Fruit fly (Drosophila melanogaster): ENCODE data around the gene CtsB.
A peak's percentile ranks its signal among the peaks of the same experiment; 100 is the strongest.

CtsB gene

dm6 chrX:13764397-13765119 lies 17.4 kb downstream of the CtsB start (continued):
- TF ChIP-seq Atf6 (GFP tag; IDR thresholded peaks at IDR 0.05), result peak; percentile 34; the same call in 1 of the 2 replicates
- TF ChIP-seq CG13296 (GFP tag; optimal IDR thresholded peaks at IDR 0.05), result peak; percentile 39
- peak; percentile 18 for TF ChIP-seq CG12219 (GFP tag; optimal IDR thresholded peaks at IDR 0.05)
- TF ChIP-seq CG9437 (GFP tag; optimal IDR thresholded peaks at IDR 0.05), result peak; percentile 39
- no peak for TF ChIP-seq CG18619 (GFP tag; optimal IDR thresholded peaks at IDR 0.05)
- TF ChIP-seq Dll (GFP tag; IDR thresholded peaks at IDR 0.05; ENCODE audit: partially characterized antibody), result no peak
- no peak; the same call in 2 of the 3 replicates for TF ChIP-seq CG17361 (GFP tag; IDR thresholded peaks at IDR 0.05)
- TF ChIP-seq gem (tag; optimal IDR thresholded peaks at IDR 0.05), result peak; percentile 75
- TF ChIP-seq C15 (GFP tag; IDR thresholded peaks at IDR 0.05), result no peak
- no peak for TF ChIP-seq lbe (GFP tag; optimal IDR thresholded peaks at IDR 0.05)
- TF ChIP-seq ham (GFP tag; IDR thresholded peaks at IDR 0.05), result no peak
- no peak for TF ChIP-seq CG5245 (GFP tag; optimal IDR thresholded peaks at IDR 0.05)
- no peak for TF ChIP-seq fd102C (GFP tag; optimal IDR thresholded peaks at IDR 0.05)
- TF ChIP-seq sim (GFP tag; IDR thresholded peaks at IDR 0.05), result no peak
- TF ChIP-seq crol (GFP tag; IDR thresholded peaks at IDR 0.05), result no peak
- TF ChIP-seq exex (tag; optimal IDR thresholded peaks at IDR 0.05), result no peak
- peak; percentile 48; the same call in 1 of the 2 replicates for TF ChIP-seq HLH3B (GFP tag; IDR thresholded peaks at IDR 0.05)
- no peak for TF ChIP-seq kni (GFP tag; optimal IDR thresholded peaks at IDR 0.05)
- TF ChIP-seq Sin3A (optimal IDR thresholded peaks at IDR 0.05), result no peak
- TF ChIP-seq CG16813 (GFP tag; IDR thresholded peaks at IDR 0.05; ENCODE audit: partially characterized antibody), result no peak
- peak; percentile 46; the same call in 1 of the 3 replicates for TF ChIP-seq otp (GFP tag; IDR thresholded peaks at IDR 0.05)
- TF ChIP-seq klu (GFP tag; IDR thresholded peaks at IDR 0.05), result no peak
- TF ChIP-seq CG2889 (GFP tag; IDR thresholded peaks at IDR 0.05), result no peak
- no peak for TF ChIP-seq tna (GFP tag; IDR thresholded peaks at IDR 0.05; ENCODE audit: partially characterized antibody)
- TF ChIP-seq Aef1 (GFP tag; IDR thresholded peaks at IDR 0.05), result peak; percentile 37; the same call in 2 of the 3 replicates
- peak; percentile 31; the same call in 1 of the 2 replicates for TF ChIP-seq CG10959 (GFP tag; IDR thresholded peaks at IDR 0.05)
- no peak for TF ChIP-seq CG10147 (GFP tag; optimal IDR thresholded peaks at IDR 0.05)
- peak; percentile 52 for TF ChIP-seq sisA (GFP tag; IDR thresholded peaks at IDR 0.05)
- TF ChIP-seq CG2120 (GFP tag; optimal IDR thresholded peaks at IDR 0.05), result peak; percentile 31
- no peak for TF ChIP-seq zen (tag; optimal IDR thresholded peaks at IDR 0.05)
- no peak for TF ChIP-seq rib (GFP tag; IDR thresholded peaks at IDR 0.05)
- no peak for TF ChIP-seq knrl (GFP tag; IDR thresholded peaks at IDR 0.05; ENCODE audit: partially characterized antibody)
- TF ChIP-seq CG6272 (GFP tag; IDR thresholded peaks at IDR 0.05), result no peak
- peak; percentile 59 for TF ChIP-seq phol (tag; optimal IDR thresholded peaks at IDR 0.05)
- TF ChIP-seq CG3995 (GFP tag; optimal IDR thresholded peaks at IDR 0.05), result no peak
- TF ChIP-seq Dfd (GFP tag; optimal IDR thresholded peaks at IDR 0.05), result no peak
- TF ChIP-seq dmrt11E (tag; optimal IDR thresholded peaks at IDR 0.05), result no peak
- TF ChIP-seq pita (GFP tag; optimal IDR thresholded peaks at IDR 0.05), result no peak
- peak; percentile 34 for TF ChIP-seq CG4820 (GFP tag; optimal IDR thresholded peaks at IDR 0.05)
- TF ChIP-seq en (GFP tag; optimal IDR thresholded peaks at IDR 0.05), result no peak
- no peak for TF ChIP-seq MESR4 (GFP tag; optimal IDR thresholded peaks at IDR 0.05)
- peak; percentile 35 for TF ChIP-seq CG1603 (tag; optimal IDR thresholded peaks at IDR 0.05)
- no peak for TF ChIP-seq D (optimal IDR thresholded peaks at IDR 0.05)
- TF ChIP-seq D (GFP tag; optimal IDR thresholded peaks at IDR 0.05), result no peak
- no peak for TF ChIP-seq CG10321 (GFP tag; IDR thresholded peaks at IDR 0.05)
- no peak for TF ChIP-seq psq (GFP tag; optimal IDR thresholded peaks at IDR 0.05)
- TF ChIP-seq CG12769 (tag; optimal IDR thresholded peaks at IDR 0.05), result no peak
- peak; percentile 8 for TF ChIP-seq HmgZ (tag; optimal IDR thresholded peaks at IDR 0.05)
- TF ChIP-seq br (optimal IDR thresholded peaks at IDR 0.05), result no peak
- no peak for TF ChIP-seq CG17912 (GFP tag; optimal IDR thresholded peaks at IDR 0.05)
- TF ChIP-seq ato (GFP tag; IDR thresholded peaks at IDR 0.05; ENCODE audit: partially characterized antibody), result no peak
